Worm (Caenorhabditis elegans) whole organism, L1 larva: ENCODE measurements around the gene decr-1.3.

ENCODE experiments used
- C04F5.9 ChIP-seq: sonication (generic microtip); optimal IDR thresholded peaks from 2 replicates; lab custom pipeline; 2016; ENCODE audit warnings: missing genetic modification characterization, missing compliant biosample characterization
- C16A3.4 ChIP-seq: fragments of 150-350 bp; optimal IDR thresholded peaks from 2 replicates; lab custom pipeline; 2014; ENCODE audit warnings: missing biosample characterization, missing genetic modification characterization
- C34B4.2 ChIP-seq: sonication (generic microtip); optimal IDR thresholded peaks from 2 replicates; lab custom pipeline; 2017; ENCODE audit warnings: mild to moderate bottlenecking, missing genetic modification characterization, missing compliant biosample characterization
- F16B12.6 ChIP-seq: fragments of 150-350 bp; optimal IDR thresholded peaks from 2 replicates; lab custom pipeline; 2014; ENCODE audit warnings: missing biosample characterization, missing genetic modification characterization
- Y116A8C.19 ChIP-seq: sonication (generic microtip); optimal IDR thresholded peaks from 2 replicates; lab custom pipeline; 2016; ENCODE audit warnings: missing compliant biosample characterization, missing genetic modification characterization, borderline replicate concordance
- blmp-1 ChIP-seq: fragments of 150-350 bp; optimal IDR thresholded peaks from 2 replicates; lab custom pipeline; 2014; ENCODE audit warnings: missing biosample characterization, missing genetic modification characterization
- ceh-82 ChIP-seq, 3 experiments: fragments of 150-350 bp in 1 of 3; sonication (generic microtip) in 2 of 3; optimal IDR thresholded peaks; 2 replicates each; lab custom pipeline; 2014 to 2017; ENCODE audit warnings: missing biosample characterization in 3 of 3, missing genetic modification characterization in 3 of 3
- ceh-88 ChIP-seq: fragments of 200-800 bp; sonication (Bioruptor generic); IDR thresholded peaks from 2 replicates; pipeline ENCODE4 v1.3.6; 2022; ENCODE audit warnings: missing genetic modification characterization, missing compliant biosample characterization
- ceh-90 ChIP-seq: sonication (generic microtip); optimal IDR thresholded peaks from 2 replicates; lab custom pipeline; 2016; ENCODE audit warnings: missing genetic modification characterization, missing compliant biosample characterization
- ces-1 ChIP-seq: fragments of 150-350 bp; optimal IDR thresholded peaks from 2 replicates; lab custom pipeline; 2014; ENCODE audit warnings: missing biosample characterization, missing genetic modification reagents, missing genetic modification characterization
- dsc-1 ChIP-seq: sonication (generic microtip); optimal IDR thresholded peaks from 2 replicates; lab custom pipeline; 2016; ENCODE audit warnings: mild to moderate bottlenecking, missing genetic modification characterization, missing compliant biosample characterization
- efl-1 ChIP-seq, 4 experiments: fragments of 150-350 bp; optimal IDR thresholded peaks in 3 of 4; peaks in 1 of 4; 1 replicate in 1 of 4; 2 replicates in 3 of 4; lab custom pipeline; 2014; ENCODE audit warnings: missing biosample characterization in 2 of 4, missing genetic modification characterization in 2 of 4, missing genetic modification reagents in 2 of 4
- elt-2 ChIP-seq: sonication (generic microtip); optimal IDR thresholded peaks from 2 replicates; lab custom pipeline; 2016; ENCODE audit warnings: missing genetic modification characterization, mild to moderate bottlenecking, inconsistent platforms, missing compliant biosample characterization, missing genetic modification reagents
- fkh-10 ChIP-seq: sonication (generic microtip); optimal IDR thresholded peaks from 2 replicates; lab custom pipeline; 2017; ENCODE audit warnings: missing biosample characterization, missing genetic modification reagents, missing genetic modification characterization
- fkh-8 ChIP-seq: sonication (generic microtip); optimal IDR thresholded peaks from 2 replicates; lab custom pipeline; 2016; ENCODE audit warnings: mild to moderate bottlenecking, missing genetic modification characterization, missing compliant biosample characterization
- fos-1 ChIP-seq: fragments of 150-350 bp; optimal IDR thresholded peaks from 2 replicates; lab custom pipeline; 2014; ENCODE audit warnings: missing biosample characterization, missing genetic modification characterization
- hlh-17 ChIP-seq: fragments of 200-800 bp; sonication (Bioruptor generic); optimal IDR thresholded peaks from 2 replicates; lab custom pipeline; 2018; ENCODE audit warnings: missing genetic modification characterization, mild to moderate bottlenecking, missing compliant biosample characterization, moderate library complexity, borderline replicate concordance
- isw-1 ChIP-seq: fragments of 200-800 bp; sonication (Bioruptor generic); IDR thresholded peaks from 2 replicates; pipeline ENCODE4 v1.3.6; 2022; ENCODE audit warnings: missing genetic modification characterization, missing compliant biosample characterization
- lin-13 ChIP-seq: fragments of 150-350 bp; optimal IDR thresholded peaks from 2 replicates; lab custom pipeline; 2014; ENCODE audit warnings: missing biosample characterization, missing genetic modification reagents, missing genetic modification characterization
- lin-14 ChIP-seq: fragments of 200-800 bp; sonication (Bioruptor generic); optimal IDR thresholded peaks from 2 replicates; lab custom pipeline; 2018; ENCODE audit warnings: mild to moderate bottlenecking, missing genetic modification characterization, moderate library complexity, missing compliant biosample characterization
- lin-15B ChIP-seq: fragments of 150-350 bp; sonication (generic microtip); optimal IDR thresholded peaks from 3 replicates; lab custom pipeline; 2014; ENCODE audit warnings: missing biosample characterization, missing genetic modification characterization
- lir-3 ChIP-seq: sonication (generic microtip); optimal IDR thresholded peaks from 2 replicates; lab custom pipeline; 2016; ENCODE audit warnings: mild to moderate bottlenecking, missing genetic modification characterization, moderate library complexity, missing compliant biosample characterization; ENCODE audit not compliant: poor library complexity
- lsy-2 ChIP-seq, 2 experiments: fragments of 150-350 bp; optimal IDR thresholded peaks; 2 replicates each; lab custom pipeline; 2014; ENCODE audit warnings: missing biosample characterization in 2 of 2, missing genetic modification characterization in 2 of 2
- mab-9 ChIP-seq: fragments of 200-800 bp; sonication (Bioruptor generic); IDR thresholded peaks from 2 replicates; pipeline ENCODE4 v1.3.6; 2022; ENCODE audit warnings: missing genetic modification reagents, missing genetic modification characterization, missing compliant biosample characterization
- mdl-1 ChIP-seq, 2 experiments: fragments of 150-350 bp; optimal IDR thresholded peaks; 2 replicates each; lab custom pipeline; 2014 to 2017; ENCODE audit warnings: missing biosample characterization in 2 of 2, missing genetic modification characterization in 2 of 2, inconsistent platforms in 1 of 2
- mef-2 ChIP-seq: fragments of 150-350 bp; optimal IDR thresholded peaks from 2 replicates; lab custom pipeline; 2014; ENCODE audit warnings: missing biosample characterization, missing genetic modification characterization
- nhr-12 ChIP-seq: sonication (generic microtip); optimal IDR thresholded peaks from 2 replicates; lab custom pipeline; 2017; ENCODE audit warnings: missing biosample characterization, missing genetic modification characterization
- nhr-20 ChIP-seq: sonication (generic microtip); optimal IDR thresholded peaks from 2 replicates; lab custom pipeline; 2016; ENCODE audit warnings: mild to moderate bottlenecking, missing genetic modification characterization, missing compliant biosample characterization
- nhr-76 ChIP-seq: sonication (generic microtip); optimal IDR thresholded peaks from 2 replicates; lab custom pipeline; 2017; ENCODE audit warnings: missing biosample characterization, missing genetic modification characterization
- nhr-77 ChIP-seq: fragments of 150-350 bp; optimal IDR thresholded peaks from 2 replicates; lab custom pipeline; 2014; ENCODE audit warnings: missing biosample characterization, missing genetic modification characterization
- nhr-84 ChIP-seq: sonication (generic microtip); optimal IDR thresholded peaks from 2 replicates; lab custom pipeline; 2017; ENCODE audit warnings: missing biosample characterization, missing genetic modification characterization
- nhr-85 ChIP-seq: sonication (generic microtip); peaks from one replicate; lab custom pipeline; 2016; ENCODE audit warnings: missing genetic modification characterization, inconsistent platforms, missing compliant biosample characterization
- pag-3 ChIP-seq: sonication (generic microtip); optimal IDR thresholded peaks from 2 replicates; lab custom pipeline; 2017; ENCODE audit warnings: missing genetic modification characterization, mild to moderate bottlenecking, missing compliant biosample characterization, antibody characterized with exemption, borderline replicate concordance; ENCODE audit not compliant: insufficient read depth
- pax-3 ChIP-seq: fragments of 200-800 bp; sonication (Bioruptor generic); optimal IDR thresholded peaks from 2 replicates; lab custom pipeline; 2018; ENCODE audit warnings: mild to moderate bottlenecking, missing genetic modification characterization, moderate library complexity, missing compliant biosample characterization
- snpc-4 ChIP-seq: fragments of 150-350 bp; optimal IDR thresholded peaks from 2 replicates; lab custom pipeline; 2014; ENCODE audit warnings: missing biosample characterization, missing genetic modification characterization
- sup-37 ChIP-seq: fragments of 200-800 bp; sonication (Bioruptor generic); optimal IDR thresholded peaks from 2 replicates; lab custom pipeline; 2018; ENCODE audit warnings: mild to moderate bottlenecking, missing genetic modification characterization, missing compliant biosample characterization
- unc-130 ChIP-seq: fragments of 150-350 bp; optimal IDR thresholded peaks from 2 replicates; lab custom pipeline; 2017; ENCODE audit warnings: missing biosample characterization, missing genetic modification characterization, inconsistent platforms
- unc-30 ChIP-seq: sonication (generic microtip); optimal IDR thresholded peaks from 2 replicates; lab custom pipeline; 2017; ENCODE audit warnings: missing biosample characterization, missing genetic modification characterization
- unc-62 ChIP-seq: fragments of 150-350 bp; optimal IDR thresholded peaks from 2 replicates; lab custom pipeline; 2014; ENCODE audit warnings: missing biosample characterization, missing genetic modification reagents, missing genetic modification characterization
- unc-86 ChIP-seq: sonication (generic microtip); optimal IDR thresholded peaks from 2 replicates; lab custom pipeline; 2016; ENCODE audit warnings: missing genetic modification characterization, missing compliant biosample characterization
- vab-15 ChIP-seq: sonication (generic microtip); optimal IDR thresholded peaks from 2 replicates; lab custom pipeline; 2017; ENCODE audit warnings: missing genotype, mild to moderate bottlenecking, missing genetic modification characterization, missing compliant biosample characterization
- xbp-1 ChIP-seq: sonication (generic microtip); optimal IDR thresholded peaks from 2 replicates; lab custom pipeline; 2016; ENCODE audit warnings: missing genetic modification characterization, missing compliant biosample characterization
- zip-4 ChIP-seq: fragments of 200-800 bp; sonication (Bioruptor generic); optimal IDR thresholded peaks from 2 replicates; lab custom pipeline; 2018; ENCODE audit warnings: mild to moderate bottlenecking, missing genetic modification characterization, moderate library complexity, missing compliant biosample characterization

decr-1.3 gene

DNA sequence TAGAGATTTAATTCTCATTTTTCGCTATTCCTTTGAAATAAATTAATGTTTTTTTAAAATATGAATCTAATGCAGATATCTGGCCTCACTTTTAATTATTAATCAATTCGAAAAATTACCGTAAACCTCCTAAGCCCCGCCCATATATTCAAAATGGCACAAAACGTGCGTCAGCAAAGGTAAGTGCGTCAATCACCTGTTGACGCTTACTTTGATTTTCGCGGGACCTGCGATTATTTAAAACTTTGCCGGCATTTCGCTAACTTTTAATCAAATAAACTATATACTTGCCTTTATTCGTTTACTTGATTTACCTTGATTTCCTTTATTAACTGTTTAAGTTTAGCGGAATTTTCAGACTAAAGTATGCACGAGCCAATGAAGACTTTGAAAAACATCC, 15.4 kb downstream of the decr-1.3 start, which contains the start of gene pch-2 (continued):
- TF ChIP-seq lsy-2 (tag; optimal IDR thresholded peaks at IDR 0.05; lab: Kevin White, UChicago): peak; percentile 80 to 93
- no peak for TF ChIP-seq pax-3
- no peak for TF ChIP-seq ceh-90
- peak; percentile 29; the same call in 1 of the 2 replicates for TF ChIP-seq isw-1 (GFP tag; lab: Robert Waterston, UW)
- peak; percentile 75 for TF ChIP-seq nhr-85 (tag; lab: Kevin White, UChicago)
- TF ChIP-seq vab-15 (tag; lab: Kevin White, UChicago): no peak
- TF ChIP-seq lir-3 (tag; lab: Kevin White, UChicago): no peak
- peak; percentile 64 for TF ChIP-seq C04F5.9 (tag; lab: Kevin White, UChicago)
- no peak for TF ChIP-seq C34B4.2 (tag; lab: Kevin White, UChicago)
- TF ChIP-seq ceh-82 (tag; optimal IDR thresholded peaks at IDR 0.05; lab: Kevin White, UChicago): no peak
- no peak for TF ChIP-seq mab-9 (GFP tag; lab: Robert Waterston, UW)
- TF ChIP-seq nhr-77 (tag; lab: Kevin White, UChicago): peak; percentile 37
- peak; percentile 47 for TF ChIP-seq xbp-1 (tag; lab: Kevin White, UChicago)
- TF ChIP-seq mef-2: no peak
- TF ChIP-seq fos-1: no peak
- no peak for TF ChIP-seq unc-62
- no peak for TF ChIP-seq sup-37 (GFP tag; lab: Kevin White, UChicago)
- no peak for TF ChIP-seq dsc-1 (tag; lab: Kevin White, UChicago)
- TF ChIP-seq unc-130 (tag; lab: Kevin White, UChicago): peak; percentile 3
- no peak for TF ChIP-seq ceh-88 (GFP tag; lab: Robert Waterston, UW)
- TF ChIP-seq elt-2 (tag; lab: Kevin White, UChicago): no peak
- peak; percentile 74 for TF ChIP-seq C16A3.4 (tag; lab: Kevin White, UChicago)
- TF ChIP-seq nhr-12 (tag; lab: Kevin White, UChicago): no peak
- TF ChIP-seq unc-86 (tag; lab: Kevin White, UChicago): no peak
- TF ChIP-seq efl-1 (optimal IDR thresholded peaks at IDR 0.05; lab: Kevin White, UChicago): peak; percentile 85 to 86
- TF ChIP-seq efl-1 (GFP tag; optimal IDR thresholded peaks at IDR 0.05 in 1 of 2; lab: Kevin White, UChicago): peak; percentile 88 to 99
- peak; percentile 45 for TF ChIP-seq lin-14 (GFP tag; lab: Kevin White, UChicago)
- TF ChIP-seq unc-30 (tag; lab: Kevin White, UChicago): no peak
- TF ChIP-seq zip-4 (GFP tag; lab: Kevin White, UChicago): no peak
- no peak for TF ChIP-seq nhr-84 (tag; lab: Kevin White, UChicago)
- TF ChIP-seq Y116A8C.19 (tag; lab: Kevin White, UChicago): no peak

DNA sequence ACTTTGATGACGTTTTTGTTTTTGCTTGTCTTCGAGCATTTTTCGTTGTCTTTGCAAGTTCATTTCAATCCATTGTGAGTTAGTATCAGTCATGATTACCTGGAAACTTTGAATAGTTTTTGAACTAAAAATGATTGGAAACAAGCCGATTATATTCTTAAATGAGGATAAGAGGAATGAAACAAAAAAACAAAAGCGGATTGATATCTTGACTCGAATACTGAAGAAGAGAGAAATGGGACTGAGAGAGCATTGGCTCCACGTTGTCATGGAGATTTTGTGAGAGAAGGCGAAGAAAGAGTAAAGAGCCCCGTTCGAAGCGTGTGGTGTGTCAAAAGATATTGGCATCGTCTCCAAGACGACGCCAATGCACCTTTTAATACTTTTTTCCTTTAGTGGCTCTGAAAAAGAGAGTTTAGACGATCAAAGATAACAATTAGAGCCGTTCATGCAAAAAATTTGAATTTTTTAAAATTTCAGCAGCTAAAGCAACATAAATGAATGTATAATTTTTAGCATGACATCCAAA, 16.4 kb downstream of the decr-1.3 start, which contains the start of the genes tub-1 and tmem-138:
TSS of gene tub-1 (minus strand) at position 101 of the 529 bp plus-strand sequence.
TSS of gene tmem-138 (plus strand) at position 479 of the 529 bp plus-strand sequence.
- TF ChIP-seq dsc-1 (tag; lab: Kevin White, UChicago): peak; percentile 42
- TF ChIP-seq nhr-76 (tag; lab: Kevin White, UChicago): no peak
- peak; percentile 70 for TF ChIP-seq fkh-8 (tag; lab: Kevin White, UChicago)
- TF ChIP-seq, all 84 proteins: peak for 2

DNA sequence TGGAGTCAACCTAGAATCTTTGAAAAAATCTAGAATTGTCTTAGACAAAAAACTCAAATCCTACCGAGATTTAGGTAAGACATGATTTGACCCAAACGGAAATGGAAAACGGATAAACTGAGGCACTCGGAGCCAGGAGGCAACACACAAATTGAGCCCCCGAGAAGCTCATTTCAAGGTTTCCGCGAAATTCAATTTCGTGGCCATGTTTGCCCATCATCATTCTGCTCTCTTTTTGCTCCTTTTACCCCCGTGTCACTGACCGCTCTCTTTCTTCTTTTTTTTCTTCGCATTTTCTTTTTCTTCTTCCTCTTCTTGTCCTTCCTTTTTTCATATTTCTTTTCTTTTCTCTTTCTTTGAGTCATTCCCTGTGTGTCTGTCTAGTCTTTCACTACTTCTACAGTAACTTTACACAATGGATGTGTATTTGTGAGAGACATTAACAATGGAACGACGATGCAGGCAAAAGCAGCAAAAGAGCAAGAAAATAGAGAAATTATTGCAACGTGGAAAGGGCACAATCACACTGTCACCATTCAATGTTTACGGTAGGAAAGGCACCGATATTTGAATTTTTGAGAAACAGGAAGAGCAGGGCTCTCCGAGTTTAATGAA, 20.5 kb downstream of the decr-1.3 start:
- TF ChIP-seq lir-3 (tag; lab: Kevin White, UChicago) (no peak), pag-3 (tag; lab: Kevin White, UChicago) (no peak), ces-1 (peak; percentile 11), nhr-20 (no peak), hlh-17 (GFP tag; lab: Kevin White, UChicago) (no peak), fos-1 (no peak), lin-13 (GFP tag; lab: Kevin White, UChicago) (no peak), fkh-10 (GFP tag; lab: Kevin White, UChicago) (peak; percentile 44), mdl-1 (tag; optimal IDR thresholded peaks at IDR 0.05; lab: Kevin White, UChicago) (no peak), lin-15B (tag; lab: Kevin White, UChicago) (no peak), blmp-1 (tag; lab: Kevin White, UChicago) (no peak), mab-9 (GFP tag; lab: Robert Waterston, UW) (no peak), snpc-4 (tag; lab: Kevin White, UChicago) (no peak), unc-86 (tag; lab: Kevin White, UChicago) (no peak), Y116A8C.19 (tag; lab: Kevin White, UChicago) (no peak), F16B12.6 (no peak), C34B4.2 (tag; lab: Kevin White, UChicago) (no peak)
